Fruit fly (Drosophila melanogaster) whole organism, embryonic: ENCODE measurements around the gene DZIP1.

Source experiments
- Bdp1 ChIP-seq: fragments of 200-800 bp; sonication (Bioruptor generic); optimal IDR thresholded peaks from 3 replicates; lab custom pipeline; 2016; ENCODE audit warnings: missing biosample characterization, missing genetic modification characterization
- Bgb ChIP-seq: fragments of 200-800 bp; sonication (Bioruptor generic); IDR thresholded peaks from 2 replicates; pipeline ENCODE4 v1.3.6; 2022; ENCODE audit warnings: missing biosample characterization, missing genetic modification characterization; ENCODE audit not compliant: partially characterized antibody
- CG10267 ChIP-seq: fragments of 200-800 bp; sonication (Bioruptor generic); optimal IDR thresholded peaks from 2 replicates; lab custom pipeline; 2018; ENCODE audit warnings: missing biosample characterization, mild to moderate bottlenecking, missing genetic modification characterization, moderate library complexity
- CG10654 ChIP-seq: fragments of 200-800 bp; sonication (Bioruptor generic); optimal IDR thresholded peaks from 2 replicates; lab custom pipeline; 2016; ENCODE audit warnings: missing biosample characterization, missing genetic modification characterization
- CG13287 ChIP-seq: fragments of 200-800 bp; sonication (Bioruptor generic); IDR thresholded peaks from 2 replicates; pipeline ENCODE4 v1.3.6; 2022; ENCODE audit warnings: missing biosample characterization, missing genetic modification characterization; ENCODE audit not compliant: partially characterized antibody
- CG14860 ChIP-seq: fragments of 200-800 bp; sonication (Bioruptor generic); IDR thresholded peaks from 3 replicates; pipeline ENCODE4 v1.3.6; 2022; ENCODE audit warnings: missing biosample characterization, missing genetic modification characterization; ENCODE audit not compliant: partially characterized antibody
- CG14965 ChIP-seq: fragments of 200-800 bp; sonication (Bioruptor generic); optimal IDR thresholded peaks from 2 replicates; lab custom pipeline; 2016; ENCODE audit warnings: missing biosample characterization, missing genetic modification characterization, borderline replicate concordance
- CG15011 ChIP-seq: fragments of 200-800 bp; sonication (Bioruptor generic); optimal IDR thresholded peaks from 3 replicates; lab custom pipeline; 2018; ENCODE audit warnings: missing biosample characterization, mild to moderate bottlenecking, missing genetic modification characterization
- CG15073 ChIP-seq: fragments of 200-800 bp; sonication (Bioruptor generic); optimal IDR thresholded peaks from 2 replicates; lab custom pipeline; 2016; ENCODE audit warnings: missing biosample characterization, missing genetic modification characterization
- CG16813 ChIP-seq: fragments of 200-800 bp; sonication (Bioruptor generic); IDR thresholded peaks from 3 replicates; pipeline ENCODE4 v1.3.6; 2022; ENCODE audit warnings: missing biosample characterization, missing genetic modification characterization; ENCODE audit not compliant: partially characterized antibody
- CG17385 ChIP-seq: fragments of 200-800 bp; sonication (Bioruptor generic); optimal IDR thresholded peaks from 3 replicates; lab custom pipeline; 2018; ENCODE audit warnings: missing biosample characterization, mild to moderate bottlenecking, missing genetic modification characterization
- CG4617 ChIP-seq: fragments of 200-800 bp; sonication (Bioruptor generic); optimal IDR thresholded peaks from 3 replicates; lab custom pipeline; 2016; ENCODE audit warnings: missing biosample characterization, missing genetic modification characterization, borderline replicate concordance
- CG6791 ChIP-seq: fragments of 200-800 bp; sonication (Bioruptor generic); IDR thresholded peaks from 3 replicates; pipeline ENCODE4 v1.3.6; 2022; ENCODE audit warnings: missing biosample characterization, missing genetic modification characterization; ENCODE audit not compliant: partially characterized antibody
- CG9876 ChIP-seq: fragments of 200-800 bp; sonication (Bioruptor generic); optimal IDR thresholded peaks from 2 replicates; lab custom pipeline; 2016; ENCODE audit warnings: missing biosample characterization, missing genetic modification characterization
- Dll ChIP-seq: fragments of 200-800 bp; sonication (Bioruptor generic); IDR thresholded peaks from 4 replicates; pipeline ENCODE4 v1.3.6; 2022; ENCODE audit warnings: missing biosample characterization, missing genetic modification characterization; ENCODE audit not compliant: partially characterized antibody
- Dp ChIP-seq: fragments of 200-800 bp; sonication (Bioruptor generic); optimal IDR thresholded peaks from 2 replicates; lab custom pipeline; 2018; ENCODE audit warnings: missing biosample characterization, mild to moderate bottlenecking, missing genetic modification characterization, moderate library complexity
- Elba2 ChIP-seq: fragments of 200-800 bp; sonication (Bioruptor generic); optimal IDR thresholded peaks from 3 replicates; lab custom pipeline; 2016; ENCODE audit warnings: missing biosample characterization, missing genetic modification characterization
- Ets97D ChIP-seq: fragments of 200-800 bp; sonication (Bioruptor generic); optimal IDR thresholded peaks from 3 replicates; lab custom pipeline; 2016; ENCODE audit warnings: missing biosample characterization, missing genetic modification characterization
- Fer3 ChIP-seq: fragments of 200-800 bp; sonication (Bioruptor generic); optimal IDR thresholded peaks from 2 replicates; lab custom pipeline; 2018; ENCODE audit warnings: missing biosample characterization, mild to moderate bottlenecking, missing genetic modification characterization, moderate library complexity
- MBD-R2 ChIP-seq: fragments of 200-800 bp; sonication (Bioruptor generic); IDR thresholded peaks from 2 replicates; pipeline ENCODE4 v1.3.6; 2022; ENCODE audit warnings: missing biosample characterization, missing genetic modification characterization
- Med ChIP-seq: fragments of 200-800 bp; sonication (Bioruptor generic); peaks from one replicate; lab custom pipeline; 2016; ENCODE audit warnings: missing biosample characterization, missing genetic modification characterization, mild to moderate bottlenecking, inconsistent platforms, moderate library complexity
- Myb ChIP-seq: fragments of 200-800 bp; sonication (Bioruptor generic); optimal IDR thresholded peaks from 2 replicates; lab custom pipeline; 2016; ENCODE audit warnings: missing biosample characterization, missing genetic modification characterization
- Pdp1 ChIP-seq, 2 experiments: fragments of 200-800 bp; sonication (Bioruptor generic); optimal IDR thresholded peaks; 3 replicates each; lab custom pipeline; 2016; ENCODE audit warnings: missing biosample characterization in 2 of 2, missing genetic modification characterization in 2 of 2, mild to moderate bottlenecking in 1 of 2, moderate library complexity in 1 of 2
- Ravus ChIP-seq: fragments of 200-800 bp; sonication (Bioruptor generic); IDR thresholded peaks from 2 replicates; pipeline ENCODE4 v1.3.6; 2022; ENCODE audit warnings: missing biosample characterization, missing genetic modification characterization
- Sry-δ ChIP-seq: fragments of 200-800 bp; sonication (Bioruptor generic); optimal IDR thresholded peaks from 2 replicates; lab custom pipeline; 2016; ENCODE audit warnings: missing biosample characterization, missing genetic modification characterization
- Xbp1 ChIP-seq: fragments of 200-800 bp; sonication (Bioruptor generic); optimal IDR thresholded peaks from 3 replicates; lab custom pipeline; 2016; ENCODE audit warnings: missing biosample characterization, mild to moderate bottlenecking, missing genetic modification characterization
- amos ChIP-seq: fragments of 200-800 bp; sonication (Bioruptor generic); IDR thresholded peaks from 2 replicates; pipeline ENCODE4 v1.3.6; 2022; ENCODE audit warnings: missing biosample characterization, missing genetic modification characterization; ENCODE audit not compliant: partially characterized antibody
- ato ChIP-seq: fragments of 200-800 bp; sonication (Bioruptor generic); IDR thresholded peaks from 2 replicates; pipeline ENCODE4 v1.3.6; 2022; ENCODE audit warnings: missing biosample characterization, missing genetic modification characterization; ENCODE audit not compliant: partially characterized antibody
- bbx ChIP-seq: fragments of 200-800 bp; sonication (Bioruptor generic); IDR thresholded peaks from 2 replicates; pipeline ENCODE4 v1.3.6; 2022; ENCODE audit warnings: missing biosample characterization, missing genetic modification characterization; ENCODE audit not compliant: partially characterized antibody
- bigmax ChIP-seq: fragments of 200-800 bp; sonication (Bioruptor generic); optimal IDR thresholded peaks from 2 replicates; lab custom pipeline; 2018; ENCODE audit warnings: missing biosample characterization, mild to moderate bottlenecking, missing genetic modification characterization
- crp ChIP-seq, 2 experiments: fragments of 200-800 bp; sonication (Bioruptor generic); optimal IDR thresholded peaks; 2 replicates in 1 of 2; 3 replicates in 1 of 2; lab custom pipeline; 2017; ENCODE audit warnings: missing biosample characterization in 2 of 2, missing genetic modification characterization in 2 of 2, mild to moderate bottlenecking in 1 of 2, moderate library complexity in 1 of 2
- hb ChIP-seq: fragments of 200-800 bp; sonication (Bioruptor generic); IDR thresholded peaks from 3 replicates; pipeline ENCODE4 v1.3.6; 2022; ENCODE audit warnings: missing biosample characterization, missing genetic modification characterization; ENCODE audit not compliant: partially characterized antibody
- hbn ChIP-seq: fragments of 200-800 bp; sonication (Bioruptor generic); IDR thresholded peaks from 2 replicates; pipeline ENCODE4 v1.3.6; 2022; ENCODE audit warnings: missing biosample characterization, missing genetic modification characterization; ENCODE audit not compliant: partially characterized antibody
- hkb ChIP-seq, 2 experiments: fragments of 200-800 bp in 1 of 2; fragments of >200 bp in 1 of 2; sonication (Bioruptor generic) in 1 of 2; IDR thresholded peaks in 1 of 2; optimal IDR thresholded peaks in 1 of 2; 2 replicates each; pipeline versions ENCODE4 v1.3.6 to Lab custom; 2017 to 2022; ENCODE audit warnings: missing biosample characterization in 1 of 2, missing genetic modification characterization in 1 of 2
- ind ChIP-seq: fragments of 200-800 bp; sonication (Bioruptor generic); optimal IDR thresholded peaks from 3 replicates; lab custom pipeline; 2016; ENCODE audit warnings: missing biosample characterization, missing genetic modification characterization
- inv ChIP-seq: fragments of 200-800 bp; sonication (Bioruptor generic); IDR thresholded peaks from 2 replicates; pipeline ENCODE4 v1.3.6; 2022; ENCODE audit warnings: missing biosample characterization, missing genetic modification characterization; ENCODE audit not compliant: partially characterized antibody
- knrl ChIP-seq: fragments of 200-800 bp; sonication (Bioruptor generic); IDR thresholded peaks from 3 replicates; pipeline ENCODE4 v1.3.6; 2022; ENCODE audit warnings: missing biosample characterization, missing genetic modification characterization; ENCODE audit not compliant: partially characterized antibody
- pros ChIP-seq: fragments of 200-800 bp; sonication (Bioruptor generic); optimal IDR thresholded peaks from 3 replicates; lab custom pipeline; 2019; ENCODE audit warnings: missing biosample characterization, mild to moderate bottlenecking, missing genetic modification characterization, moderate library complexity
- psq ChIP-seq: fragments of 200-800 bp; sonication (Bioruptor generic); optimal IDR thresholded peaks from 2 replicates; lab custom pipeline; 2017; ENCODE audit warnings: missing biosample characterization, missing genetic modification characterization
- pzg ChIP-seq: fragments of 200-800 bp; sonication (Bioruptor generic); optimal IDR thresholded peaks from 3 replicates; lab custom pipeline; 2018; ENCODE audit warnings: missing biosample characterization, mild to moderate bottlenecking, missing genetic modification characterization, moderate library complexity
- row ChIP-seq: fragments of 200-800 bp; sonication (Bioruptor generic); IDR thresholded peaks from 3 replicates; pipeline ENCODE4 v1.3.6; 2022; ENCODE audit warnings: missing biosample characterization, missing genetic modification characterization
- sd ChIP-seq: fragments of 200-800 bp; sonication (Bioruptor generic); optimal IDR thresholded peaks from 3 replicates; lab custom pipeline; 2018; ENCODE audit warnings: missing biosample characterization, mild to moderate bottlenecking, missing genetic modification characterization, moderate library complexity
- sens ChIP-seq: fragments of 200-800 bp; sonication (Bioruptor generic); peaks from one replicate; lab custom pipeline; 2016; ENCODE audit warnings: missing biosample characterization, missing genetic modification characterization
- sima ChIP-seq: fragments of 200-800 bp; sonication (Bioruptor generic); optimal IDR thresholded peaks from 2 replicates; lab custom pipeline; 2016; ENCODE audit warnings: missing biosample characterization, missing genetic modification characterization
- trem ChIP-seq: fragments of 200-800 bp; optimal IDR thresholded peaks from 3 replicates; lab custom pipeline; 2019; ENCODE audit warnings: missing biosample characterization, mild to moderate bottlenecking, missing genetic modification characterization, moderate library complexity

The DZIP1 gene

dm6 chr3R:24527845-24528244, 12.8 kb downstream of the DZIP1 start, which contains the start of gene CG6607 (continued):
- TF ChIP-seq CG15073 (GFP tag; lab: Kevin White, UChicago) (no peak), hbn (GFP tag; lab: Robert Waterston, UW) (peak; percentile 41; the same call in 1 of the 2 replicates), CG10654 (GFP tag; lab: Kevin White, UChicago) (no peak), Bdp1 (GFP tag; lab: Kevin White, UChicago) (no peak), Pdp1 (GFP tag; optimal IDR thresholded peaks at IDR 0.05; lab: Kevin White, UChicago) (no peak), pzg (GFP tag; lab: Kevin White, UChicago) (peak; percentile 66), Bgb (peak; percentile 33; the same call in 1 of the 2 replicates), CG15011 (no peak), ato (peak; percentile 47; the same call in 1 of the 2 replicates), Dll (GFP tag; lab: Robert Waterston, UW) (peak; percentile 48; the same call in 2 of the 4 replicates), bigmax (GFP tag; lab: Kevin White, UChicago) (no peak), sens (GFP tag; lab: Kevin White, UChicago) (peak; percentile 53), crp (GFP tag; optimal IDR thresholded peaks at IDR 0.05; lab: Kevin White, UChicago) (peak in 1 of 2 experiments; percentile 54), CG17385 (GFP tag; lab: Kevin White, UChicago) (peak; percentile 93), CG6791 (0 out of 3 replicates have a peak, but pooled peaks have one; percentile 40)
- TF ChIP-seq, all 482 proteins: peak for 46

DNA sequence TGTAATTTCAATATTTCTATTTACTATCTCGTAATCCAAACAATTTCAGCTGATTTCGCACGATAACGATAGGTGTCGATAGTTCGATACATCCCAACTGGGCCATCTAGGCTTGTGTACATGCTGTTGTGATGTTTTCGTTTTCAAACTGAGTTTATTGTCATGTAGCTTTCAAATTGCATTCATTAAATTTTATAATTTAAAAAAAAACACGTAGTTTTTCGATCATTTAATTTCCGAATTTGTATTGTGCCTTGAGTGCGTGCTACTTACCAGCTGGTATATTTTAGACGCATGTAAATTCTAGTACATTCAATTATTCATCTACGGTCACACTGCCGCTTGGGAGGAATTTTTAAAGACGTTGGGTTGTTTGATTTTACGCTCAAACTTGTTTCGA, 15.2 kb downstream of the DZIP1 start, which contains the start of the genes CG13623 and ana1:
Gene CG13623 (minus strand): TSS at position 231 of the 400 bp plus-strand sequence.
Gene ana1 (plus strand): TSS at position 249 of the 400 bp plus-strand sequence.
- TF ChIP-seq row (GFP tag; lab: Robert Waterston, UW) (no peak), hb (GFP tag; lab: Robert Waterston, UW) (0 out of 3 replicates have a peak, but pooled peaks have one; percentile 57), knrl (GFP tag; lab: Robert Waterston, UW) (peak; percentile 53; the same call in 2 of the 3 replicates), sima (GFP tag; lab: Kevin White, UChicago) (no peak), CG14860 (GFP tag; lab: Robert Waterston, UW) (peak; percentile 38; the same call in 1 of the 3 replicates), trem (peak; percentile 69), ind (GFP tag; lab: Kevin White, UChicago) (no peak), CG9876 (no peak), Sry-δ (GFP tag; lab: Kevin White, UChicago) (peak; percentile 63), CG10267 (peak; percentile 49), Med (GFP tag; lab: Kevin White, UChicago) (peak; percentile 55), Xbp1 (GFP tag; lab: Kevin White, UChicago) (no peak), hbn (GFP tag; lab: Robert Waterston, UW) (peak; percentile 44; the same call in 1 of the 2 replicates), psq (GFP tag; lab: Kevin White, UChicago) (no peak), CG13287 (GFP tag; lab: Robert Waterston, UW) (peak; percentile 77), CG16813 (GFP tag; lab: Robert Waterston, UW) (0 out of 3 replicates have a peak, but pooled peaks have one; percentile 41), CG14965 (GFP tag; lab: Kevin White, UChicago) (no peak), crp (GFP tag; optimal IDR thresholded peaks at IDR 0.05; lab: Kevin White, UChicago) (peak; percentile 51 to 87), MBD-R2 (GFP tag; lab: Robert Waterston, UW) (peak; percentile 76), pros (GFP tag; lab: Kevin White, UChicago) (no peak), Dp (GFP tag; lab: Kevin White, UChicago) (peak; percentile 78), Fer3 (tag; lab: Kevin White, UChicago) (no peak), inv (GFP tag; lab: Robert Waterston, UW) (peak; percentile 47), ato (0 out of 2 replicates have a peak, but pooled peaks have one; percentile 15), CG4617 (peak; percentile 77), Elba2 (GFP tag; lab: Kevin White, UChicago) (peak; percentile 51), Dll (GFP tag; lab: Robert Waterston, UW) (peak; percentile 73; the same call in 3 of the 4 replicates), Myb (GFP tag; lab: Kevin White, UChicago) (peak; percentile 72), hkb (optimal IDR thresholded peaks at IDR 0.05; lab: Kevin White, UChicago) (peak; percentile 20), hkb (GFP tag; IDR thresholded peaks at IDR 0.05; lab: Robert Waterston, UW) (no peak), Ets97D (GFP tag; lab: Kevin White, UChicago) (peak; percentile 54), Ravus (GFP tag; lab: Robert Waterston, UW) (no peak), bbx (GFP tag; lab: Robert Waterston, UW) (peak; percentile 40; the same call in 1 of the 2 replicates), amos (peak; percentile 41; the same call in 1 of the 2 replicates), sd (tag; lab: Kevin White, UChicago) (no peak)
